Fruit fly (Drosophila melanogaster) whole organism, prepupa: ENCODE results near the gene CG5217.

ENCODE experiments used
- Blimp-1 ChIP-seq: fragments of 200-800 bp; sonication (Bioruptor generic); optimal IDR thresholded peaks from 3 replicates; lab custom pipeline; 2017; ENCODE audit warnings: missing biosample characterization, missing genetic modification characterization, mild to moderate bottlenecking, moderate library complexity, missing genetic modification reagents
- CG1621 ChIP-seq: fragments of 200-800 bp; sonication (Bioruptor generic); optimal IDR thresholded peaks from 3 replicates; lab custom pipeline; 2018; ENCODE audit warnings: missing biosample characterization, mild to moderate bottlenecking, missing genetic modification characterization
- CG32006 ChIP-seq: fragments of 200-800 bp; sonication (Bioruptor generic); optimal IDR thresholded peaks from 3 replicates; lab custom pipeline; 2017; ENCODE audit warnings: missing biosample characterization, mild to moderate bottlenecking, missing genetic modification characterization
- net ChIP-seq: fragments of 200-800 bp; sonication (Bioruptor generic); optimal IDR thresholded peaks from 3 replicates; lab custom pipeline; 2016; ENCODE audit warnings: missing biosample characterization, missing genetic modification characterization

DNA sequence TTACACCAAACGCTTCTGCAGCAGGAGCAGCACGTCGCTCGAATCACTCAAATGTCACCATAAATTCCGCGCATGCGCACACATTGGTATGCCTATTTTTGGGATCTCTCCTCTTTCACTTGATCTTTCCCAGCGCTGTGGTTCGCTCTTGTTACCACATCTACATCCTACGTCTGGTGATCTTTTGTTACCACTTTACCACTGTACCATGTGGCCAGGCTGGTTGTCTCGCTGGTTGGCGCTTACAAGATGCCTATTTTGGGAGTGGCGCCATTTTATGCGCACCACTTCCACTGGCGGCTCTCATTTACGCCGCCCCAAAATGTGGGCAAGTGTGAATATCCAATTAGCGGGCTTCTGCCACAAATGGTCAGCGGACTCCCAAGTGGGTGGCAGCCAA, 39.8 kb upstream of the CG5217 start:
- TF ChIP-seq Blimp-1 (GFP tag; lab: Kevin White, UChicago) = no peak
- no peak for TF ChIP-seq net
- no peak for TF ChIP-seq CG1621 (tag; lab: Kevin White, UChicago)
- TF ChIP-seq CG32006 (GFP tag; lab: Kevin White, UChicago) = no peak
